Worm (Caenorhabditis elegans): Measurements from ENCODE around the gene eif-3.L.
"Not testable (repeated sequence)": the region's sequence is repeated elsewhere in the genome, so short reads cannot be mapped to it uniquely, and the experiment has no call there.

eif-3.L gene

ce11 chrII:5622383-5622939, at the start of gene eif-3.L, which contains the start of gene npl-4.2:
Gene eif-3.L (minus strand): TSS chrII:5622483.
Gene npl-4.2 (plus strand): TSS chrII:5622889.
- not testable (repeated sequence) for TF ChIP-seq snpc-4 (GFP tag; optimal IDR thresholded peaks at IDR 0.05); snpc-4 (tag; optimal IDR thresholded peaks at IDR 0.05); nhr-179 (tag; optimal IDR thresholded peaks at IDR 0.05); tbx-9 (tag; optimal IDR thresholded peaks at IDR 0.05; ENCODE audit: borderline replicate concordance)

DNA sequence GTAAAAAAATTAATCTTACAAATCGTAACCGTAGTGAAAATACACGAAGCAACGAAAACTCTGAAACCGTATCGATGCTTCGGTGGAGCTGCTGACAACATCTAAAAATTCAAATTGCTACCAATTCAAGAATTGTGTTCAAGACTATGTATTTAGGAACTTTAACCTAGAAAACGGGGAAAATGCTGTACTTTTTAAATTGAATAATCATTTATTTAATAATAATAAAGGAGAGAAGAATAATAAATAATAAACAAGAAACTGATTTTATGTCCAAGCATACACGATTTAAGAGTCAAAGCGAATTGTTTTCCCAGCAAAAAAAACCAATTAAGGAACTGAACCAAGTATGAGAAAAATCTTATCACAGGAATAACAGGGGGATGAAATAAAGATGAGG, 47.3 kb upstream of the eif-3.L start, which contains the start of gene C25H3.17:
TSS of gene C25H3.17 (minus strand) at position 101 of the 400 bp plus-strand sequence.
- no peak for TF ChIP-seq nhr-27 (tag; optimal IDR thresholded peaks at IDR 0.05)
- TF ChIP-seq lin-26 (GFP tag; IDR thresholded peaks at IDR 0.05): no peak
- TF ChIP-seq let-526 (GFP tag; IDR thresholded peaks at IDR 0.05): no peak
- TF ChIP-seq Y53F4B.3 (GFP tag; IDR thresholded peaks at IDR 0.05): no peak
- no peak for TF ChIP-seq hmg-1.2 (GFP tag; IDR thresholded peaks at IDR 0.05)
- TF ChIP-seq hrde-1 (tag; optimal IDR thresholded peaks at IDR 0.05; ENCODE audit: borderline replicate concordance): no peak
- TF ChIP-seq efl-1 (GFP tag; optimal IDR thresholded peaks at IDR 0.05): no peak
- TF ChIP-seq T26A5.8 (tag; optimal IDR thresholded peaks at IDR 0.05): no peak
- TF ChIP-seq lsl-1 (GFP tag; optimal IDR thresholded peaks at IDR 0.05): no peak
- TF ChIP-seq sea-2 (GFP tag; IDR thresholded peaks at IDR 0.05): no peak
- TF ChIP-seq ceh-58 (GFP tag; IDR thresholded peaks at IDR 0.05): no peak
- no peak for TF ChIP-seq D2030.7 (GFP tag; IDR thresholded peaks at IDR 0.05)
- TF ChIP-seq ccch-3 (GFP tag; optimal IDR thresholded peaks at IDR 0.05): no peak
- TF ChIP-seq ets-4 (GFP tag; optimal IDR thresholded peaks at IDR 0.05): no peak
- TF ChIP-seq lsy-27 (tag; optimal IDR thresholded peaks at IDR 0.05; ENCODE audit: borderline replicate concordance, insufficient read depth): no peak
- no peak for TF ChIP-seq attf-6 (GFP tag; IDR thresholded peaks at IDR 0.05)
- no peak for TF ChIP-seq bed-1 (GFP tag; IDR thresholded peaks at IDR 0.05)
- TF ChIP-seq tlf-1 (GFP tag; optimal IDR thresholded peaks at IDR 0.05): no peak
- TF ChIP-seq mxl-1 (tag; optimal IDR thresholded peaks at IDR 0.05): no peak
- no peak for TF ChIP-seq mel-28 (tag; optimal IDR thresholded peaks at IDR 0.05; ENCODE audit: borderline replicate concordance)

DNA sequence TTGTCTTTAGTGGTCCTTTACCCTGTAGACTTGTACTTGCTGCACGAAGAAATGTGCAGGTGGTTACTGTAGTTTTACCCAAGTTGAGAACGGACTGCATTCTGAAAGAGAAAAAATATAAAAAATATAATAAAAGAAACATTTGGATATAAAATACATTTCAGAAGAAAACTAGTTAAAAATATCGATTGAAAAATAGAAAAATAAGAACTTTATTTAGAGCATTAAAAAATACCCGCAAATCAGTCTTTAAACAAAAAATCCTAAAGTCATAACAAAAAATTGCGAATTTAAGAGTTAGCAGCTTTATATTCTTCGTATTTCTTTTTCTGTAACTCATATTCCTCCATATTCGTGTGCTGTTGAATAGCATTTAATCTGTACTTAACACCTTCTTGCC, 46.5 kb upstream of the eif-3.L start, which contains the start of gene C25H3.7:
TSS of gene C25H3.7 (minus strand) at position 101 of the 400 bp plus-strand sequence.
- TF ChIP-seq tlf-1 (GFP tag; optimal IDR thresholded peaks at IDR 0.05) (no peak), him-1 (tag; optimal IDR thresholded peaks at IDR 0.05) (no peak), ztf-25 (GFP tag; IDR thresholded peaks at IDR 0.05) (no peak), ztf-6 (GFP tag; IDR thresholded peaks at IDR 0.05) (no peak), efl-1 (GFP tag; optimal IDR thresholded peaks at IDR 0.05) (no peak)

DNA sequence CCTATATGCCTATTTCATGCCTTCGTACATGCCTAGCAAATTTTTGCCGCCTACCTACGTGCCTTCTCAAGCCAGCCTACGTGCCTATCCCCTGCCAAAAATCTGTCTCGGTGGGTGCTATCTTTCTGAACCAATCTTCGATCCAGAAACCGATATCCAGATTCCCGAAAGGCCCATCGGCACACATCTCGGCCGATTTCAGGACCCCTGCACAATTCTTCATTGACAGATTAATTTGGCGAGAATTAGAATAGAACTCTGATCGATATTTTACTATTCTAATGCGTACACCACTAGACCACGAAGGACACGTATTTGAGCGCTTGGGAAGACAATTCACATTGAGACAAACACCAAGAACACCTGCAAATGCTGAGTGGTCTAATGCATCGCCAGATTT, 45.3 kb upstream of the eif-3.L start:
- TF ChIP-seq nhr-179 (tag; optimal IDR thresholded peaks at IDR 0.05): no peak
- no peak for TF ChIP-seq egl-44 (GFP tag; IDR thresholded peaks at IDR 0.05)
- TF ChIP-seq D2030.7 (GFP tag; IDR thresholded peaks at IDR 0.05): no peak
- peak; percentile 69 for TF ChIP-seq tbp1 (GFP tag; optimal IDR thresholded peaks at IDR 0.05)
- peak; percentile 20 for TF ChIP-seq rpc-1 (optimal IDR thresholded peaks at IDR 0.05)
- TF ChIP-seq rpc-1 (tag; optimal IDR thresholded peaks at IDR 0.05): peak; percentile 62
- peak; percentile 7 for TF ChIP-seq B0261.1 (tag; optimal IDR thresholded peaks at IDR 0.05)

ce11 chrII:5665991-5666390, 43.7 kb upstream of the eif-3.L start, which contains the start of gene C25H3.16:
Gene C25H3.16 (plus strand): TSS chrII:5666291.
- TF ChIP-seq him-1 (tag; optimal IDR thresholded peaks at IDR 0.05) (peak; percentile 74), F39B2.1 (GFP tag; IDR thresholded peaks at IDR 0.05) (no peak)
